Fruit fly (Drosophila melanogaster): ENCODE data around the gene CG13071.

Gene CG13071

dm6 chr3L:16295447-16295846, 32.9 kb downstream of the CG13071 start, which contains the start of gene CG4962:
Gene CG4962, minus strand, starts transcription at chr3L:16295547.
- no peak for TF ChIP-seq Dfd (GFP tag; optimal IDR thresholded peaks at IDR 0.05)
- TF ChIP-seq HLH106 (tag; optimal IDR thresholded peaks at IDR 0.05) = no peak
- TF ChIP-seq psq (GFP tag; optimal IDR thresholded peaks at IDR 0.05) = no peak
- no peak for TF ChIP-seq sv (GFP tag; optimal IDR thresholded peaks at IDR 0.05)
- no peak for TF ChIP-seq OdsH (GFP tag; optimal IDR thresholded peaks at IDR 0.05)

- TF ChIP-seq ey (GFP tag; optimal IDR thresholded peaks at IDR 0.05) (no peak), Hnf4 (GFP tag; optimal IDR thresholded peaks at IDR 0.05) (no peak), lola (GFP tag; optimal IDR thresholded peaks at IDR 0.05) (no peak), OdsH (GFP tag; optimal IDR thresholded peaks at IDR 0.05) (no peak), tai (GFP tag; optimal IDR thresholded peaks at IDR 0.05) (no peak), CrebA (GFP tag; optimal IDR thresholded peaks at IDR 0.05; ENCODE audit: borderline replicate concordance) (no peak), GATAd (GFP tag; optimal IDR thresholded peaks at IDR 0.05) (no peak), Vsx2 (GFP tag; optimal IDR thresholded peaks at IDR 0.05; ENCODE audit: partially characterized antibody) (no peak), Dfd (GFP tag; optimal IDR thresholded peaks at IDR 0.05) (no peak), foxo (GFP tag; optimal IDR thresholded peaks at IDR 0.05) (no peak), Mio (GFP tag; optimal IDR thresholded peaks at IDR 0.05) (no peak), Hr83 (GFP tag; optimal IDR thresholded peaks at IDR 0.05; ENCODE audit: poor library complexity, severe bottlenecking) (no peak), brk (GFP tag; optimal IDR thresholded peaks at IDR 0.05) (no peak)
Measured at dm6 chr3L:16301153-16301552, 38.6 kb downstream of the CG13071 start, which contains the start of gene CG4982. Gene CG4982, plus strand, starts transcription at chr3L:16301453.

- no peak for TF ChIP-seq br (GFP tag; optimal IDR thresholded peaks at IDR 0.05)
- no peak for TF ChIP-seq HLH106 (tag; optimal IDR thresholded peaks at IDR 0.05)
- TF ChIP-seq Sp1 (GFP tag; optimal IDR thresholded peaks at IDR 0.05) = no peak
- no peak for TF ChIP-seq usp (GFP tag; optimal IDR thresholded peaks at IDR 0.05)
Measured at dm6 chr3L:16303078-16303477, 40.5 kb downstream of the CG13071 start, which contains the start of gene CG13044. Gene CG13044, minus strand, starts transcription at chr3L:16303178.

dm6 chr3L:16303982-16304381, 41.4 kb downstream of the CG13071 start, which contains the start of gene CG43249:
Gene CG43249, plus strand, starts transcription at chr3L:16304282.
- TF ChIP-seq fru (GFP tag; optimal IDR thresholded peaks at IDR 0.05) = no peak
- TF ChIP-seq Dif (GFP tag; optimal IDR thresholded peaks at IDR 0.05; ENCODE audit: partially characterized antibody) = no peak
- TF ChIP-seq CG9705 (GFP tag; optimal IDR thresholded peaks at IDR 0.05) = no peak

dm6 chr3L:16305820-16306650, 43.5 kb downstream of the CG13071 start, which contains the start of the genes CG13043 and CG13063:
Gene CG13043, minus strand, starts transcription at chr3L:16305870.
Gene CG13063, plus strand, starts transcription at chr3L:16306600.
- TF ChIP-seq Abd-B (GFP tag; optimal IDR thresholded peaks at IDR 0.05) = no peak
- no peak for TF ChIP-seq sv (GFP tag; optimal IDR thresholded peaks at IDR 0.05)
- TF ChIP-seq jim (GFP tag; optimal IDR thresholded peaks at IDR 0.05) = no peak
- no peak for TF ChIP-seq Rel (GFP tag; optimal IDR thresholded peaks at IDR 0.05)
- no peak for TF ChIP-seq Rel (tag; optimal IDR thresholded peaks at IDR 0.05)
- no peak for TF ChIP-seq Mio (GFP tag; optimal IDR thresholded peaks at IDR 0.05)
- no peak for TF ChIP-seq lola (GFP tag; optimal IDR thresholded peaks at IDR 0.05)

- TF ChIP-seq Dfd (GFP tag; optimal IDR thresholded peaks at IDR 0.05) = no peak
- no peak for TF ChIP-seq CG32264 (GFP tag; optimal IDR thresholded peaks at IDR 0.05)
- TF ChIP-seq OdsH (GFP tag; optimal IDR thresholded peaks at IDR 0.05) = no peak
- TF ChIP-seq Jra (GFP tag; optimal IDR thresholded peaks at IDR 0.05) = no peak
- no peak for TF ChIP-seq Myc (optimal IDR thresholded peaks at IDR 0.05)
- TF ChIP-seq GATAd (GFP tag; optimal IDR thresholded peaks at IDR 0.05) = no peak
- TF ChIP-seq Vsx2 (GFP tag; optimal IDR thresholded peaks at IDR 0.05; ENCODE audit: partially characterized antibody) = no peak
Measured at dm6 chr3L:16308380-16308779, 45.8 kb downstream of the CG13071 start, which contains the start of gene CG13042. Gene CG13042, minus strand, starts transcription at chr3L:16308480.
